Fruit fly (Drosophila melanogaster) whole organism, embryonic: ENCODE results near the gene fit.

Experiments
- Awh ChIP-seq: fragments of 200-800 bp; sonication (Bioruptor generic); IDR thresholded peaks from 2 replicates; pipeline ENCODE4, ENCODE4 v1.3.6; 2022; ENCODE audit warnings: missing biosample characterization, missing genetic modification characterization
- Bdp1 ChIP-seq: fragments of 200-800 bp; sonication (Bioruptor generic); optimal IDR thresholded peaks from 3 replicates; lab custom pipeline; 2016; ENCODE audit warnings: missing biosample characterization, missing genetic modification characterization
- Blimp-1 ChIP-seq: fragments of 200-800 bp; sonication (Bioruptor generic); optimal IDR thresholded peaks from 3 replicates; lab custom pipeline; 2018; ENCODE audit warnings: missing biosample characterization, missing genetic modification characterization, mild to moderate bottlenecking, moderate library complexity, missing genetic modification reagents
- BtbVII ChIP-seq: fragments of 200-800 bp; sonication (Bioruptor generic); optimal IDR thresholded peaks from 3 replicates; lab custom pipeline; 2017; ENCODE audit warnings: missing biosample characterization, mild to moderate bottlenecking, missing genetic modification characterization
- CG11247 ChIP-seq: fragments of 200-800 bp; sonication (Bioruptor generic); IDR thresholded peaks from 2 replicates; pipeline ENCODE4 v1.3.6; 2022; ENCODE audit warnings: missing biosample characterization, missing genetic modification characterization
- CG11456 ChIP-seq: fragments of 200-800 bp; sonication (Bioruptor generic); IDR thresholded peaks from 3 replicates; pipeline ENCODE4 v1.3.6; 2022; ENCODE audit warnings: missing biosample characterization, missing genetic modification characterization
- CG12071 ChIP-seq: fragments of 200-800 bp; sonication (Bioruptor generic); optimal IDR thresholded peaks from 3 replicates; lab custom pipeline; 2018; ENCODE audit warnings: missing biosample characterization, mild to moderate bottlenecking, missing genetic modification characterization
- CG12236 ChIP-seq: fragments of 200-800 bp; sonication (Bioruptor generic); optimal IDR thresholded peaks from 2 replicates; lab custom pipeline; 2016; ENCODE audit warnings: missing biosample characterization, missing genetic modification characterization
- CG14667 ChIP-seq: fragments of 200-800 bp; sonication (Bioruptor generic); IDR thresholded peaks from 2 replicates; pipeline ENCODE4 v1.3.6; 2022; ENCODE audit warnings: missing biosample characterization, missing genetic modification characterization
- CG14710 ChIP-seq: fragments of 200-800 bp; sonication (Bioruptor generic); optimal IDR thresholded peaks from 3 replicates; lab custom pipeline; 2019; ENCODE audit warnings: missing biosample characterization, mild to moderate bottlenecking, missing genetic modification characterization, moderate library complexity
- CG15696 ChIP-seq: fragments of 200-800 bp; sonication (Bioruptor generic); optimal IDR thresholded peaks from 2 replicates; lab custom pipeline; 2019; ENCODE audit warnings: missing biosample characterization, mild to moderate bottlenecking, missing genetic modification characterization, moderate library complexity
- CG2678 ChIP-seq: fragments of 200-800 bp; sonication (Bioruptor generic); optimal IDR thresholded peaks from 3 replicates; lab custom pipeline; 2019; ENCODE audit warnings: missing biosample characterization, mild to moderate bottlenecking, missing genetic modification characterization, moderate library complexity
- CG2712 ChIP-seq: fragments of 200-800 bp; optimal IDR thresholded peaks from 3 replicates; lab custom pipeline; 2019; ENCODE audit warnings: missing biosample characterization, mild to moderate bottlenecking, missing genetic modification characterization, moderate library complexity
- CG2889 ChIP-seq: fragments of 200-800 bp; sonication (Bioruptor generic); IDR thresholded peaks from 3 replicates; pipeline ENCODE4 v1.3.6; 2022; ENCODE audit warnings: missing biosample characterization, missing genetic modification characterization
- CG30431 ChIP-seq: fragments of 200-800 bp; sonication (Bioruptor generic); optimal IDR thresholded peaks from 2 replicates; lab custom pipeline; 2017; ENCODE audit warnings: missing biosample characterization, missing genetic modification characterization
- CG3281 ChIP-seq: fragments of 200-800 bp; sonication (Bioruptor generic); optimal IDR thresholded peaks from 3 replicates; lab custom pipeline; 2017; ENCODE audit warnings: missing biosample characterization, mild to moderate bottlenecking, missing genetic modification characterization
- CG33213 ChIP-seq: fragments of 200-800 bp; sonication (Bioruptor generic); optimal IDR thresholded peaks from 3 replicates; lab custom pipeline; 2016; ENCODE audit warnings: missing biosample characterization, missing genetic modification characterization
- CG34422 ChIP-seq: fragments of 200-800 bp; sonication (Bioruptor generic); IDR thresholded peaks from 3 replicates; pipeline ENCODE4 v1.3.6; 2022; ENCODE audit warnings: missing biosample characterization, missing genetic modification characterization
- CG6175 ChIP-seq: fragments of 200-800 bp; sonication (Bioruptor generic); IDR thresholded peaks from 3 replicates; pipeline ENCODE4 v1.3.6; 2022; ENCODE audit warnings: missing biosample characterization, missing genetic modification characterization
- CG6272 ChIP-seq: fragments of 200-800 bp; sonication (Bioruptor generic); IDR thresholded peaks from 2 replicates; pipeline ENCODE4 v1.3.6; 2022; ENCODE audit warnings: missing biosample characterization, missing genetic modification characterization
- CG6813 ChIP-seq: fragments of 200-800 bp; sonication (Bioruptor generic); optimal IDR thresholded peaks from 2 replicates; lab custom pipeline; 2017; ENCODE audit warnings: missing biosample characterization, missing genetic modification characterization, mild to moderate bottlenecking, moderate library complexity, missing genetic modification reagents
- CG7271 ChIP-seq: fragments of 200-800 bp; sonication (Bioruptor generic); optimal IDR thresholded peaks from 2 replicates; lab custom pipeline; 2018; ENCODE audit warnings: missing biosample characterization, mild to moderate bottlenecking, missing genetic modification characterization, moderate library complexity
- CG7556 ChIP-seq: fragments of 200-800 bp; sonication (Bioruptor generic); optimal IDR thresholded peaks from 2 replicates; lab custom pipeline; 2017; ENCODE audit warnings: missing biosample characterization, mild to moderate bottlenecking, missing genetic modification characterization
- CG8924 ChIP-seq: fragments of 200-800 bp; optimal IDR thresholded peaks from 3 replicates; lab custom pipeline; 2019; ENCODE audit warnings: missing biosample characterization, mild to moderate bottlenecking, missing genetic modification characterization, moderate library complexity
- CG9727 ChIP-seq: fragments of 200-800 bp; sonication (Bioruptor generic); optimal IDR thresholded peaks from 3 replicates; lab custom pipeline; 2017; ENCODE audit warnings: missing biosample characterization, mild to moderate bottlenecking, missing genetic modification characterization
- CG9817 ChIP-seq: fragments of 200-800 bp; sonication (Bioruptor generic); optimal IDR thresholded peaks from 2 replicates; lab custom pipeline; 2018; ENCODE audit warnings: missing biosample characterization, mild to moderate bottlenecking, missing genetic modification characterization, moderate library complexity
- Chrac-16 ChIP-seq: fragments of 200-800 bp; sonication (Bioruptor generic); optimal IDR thresholded peaks from 3 replicates; lab custom pipeline; 2016; ENCODE audit warnings: missing biosample characterization, missing genetic modification characterization
- Dbx ChIP-seq: fragments of 200-800 bp; sonication (Bioruptor generic); IDR thresholded peaks from 3 replicates; pipeline ENCODE4 v1.3.6; 2022; ENCODE audit warnings: missing biosample characterization, missing genetic modification characterization
- Deaf1 ChIP-seq: fragments of 200-800 bp; optimal IDR thresholded peaks from 3 replicates; lab custom pipeline; 2019; ENCODE audit warnings: missing biosample characterization, mild to moderate bottlenecking, missing genetic modification characterization, moderate library complexity
- Dek ChIP-seq: fragments of 200-800 bp; sonication (Bioruptor generic); optimal IDR thresholded peaks from 3 replicates; lab custom pipeline; 2019; ENCODE audit warnings: missing biosample characterization, mild to moderate bottlenecking, missing genetic modification characterization, moderate library complexity
- Dll ChIP-seq: fragments of 200-800 bp; sonication (Bioruptor generic); IDR thresholded peaks from 4 replicates; pipeline ENCODE4 v1.3.6; 2022; ENCODE audit warnings: missing biosample characterization, missing genetic modification characterization; ENCODE audit not compliant: partially characterized antibody
- HHEX ChIP-seq: fragments of 200-800 bp; sonication (Bioruptor generic); optimal IDR thresholded peaks from 3 replicates; lab custom pipeline; 2017; ENCODE audit warnings: missing biosample characterization, mild to moderate bottlenecking, missing genetic modification characterization, missing genetic modification reagents
- Hmx ChIP-seq: fragments of 200-800 bp; sonication (Bioruptor generic); optimal IDR thresholded peaks from 2 replicates; lab custom pipeline; 2016; ENCODE audit warnings: missing biosample characterization, missing genetic modification characterization
- Meics ChIP-seq: fragments of 200-800 bp; sonication (Bioruptor generic); optimal IDR thresholded peaks from 2 replicates; lab custom pipeline; 2017; ENCODE audit warnings: missing biosample characterization, mild to moderate bottlenecking, missing genetic modification characterization
- Mes4 ChIP-seq: fragments of 200-800 bp; sonication (Bioruptor generic); optimal IDR thresholded peaks from 2 replicates; lab custom pipeline; 2016; ENCODE audit warnings: missing biosample characterization, missing genetic modification characterization
- NC2α ChIP-seq: fragments of 200-800 bp; sonication (Bioruptor generic); optimal IDR thresholded peaks from 2 replicates; lab custom pipeline; 2016; ENCODE audit warnings: missing biosample characterization, missing genetic modification characterization
- NFAT ChIP-seq: fragments of 200-800 bp; sonication (Bioruptor generic); IDR thresholded peaks from 2 replicates; pipeline ENCODE4 v1.3.6; 2022; ENCODE audit warnings: missing biosample characterization, missing genetic modification characterization
- Oli ChIP-seq: fragments of 200-800 bp; sonication (Bioruptor generic); optimal IDR thresholded peaks from 2 replicates; lab custom pipeline; 2018; ENCODE audit warnings: missing biosample characterization, mild to moderate bottlenecking, missing genetic modification characterization, moderate library complexity
- Rfx ChIP-seq: fragments of 200-800 bp; sonication (Bioruptor generic); IDR thresholded peaks from 2 replicates; pipeline ENCODE4 v1.3.6; 2022; ENCODE audit warnings: missing biosample characterization, missing genetic modification characterization
- Rx ChIP-seq: fragments of 200-800 bp; sonication (Bioruptor generic); IDR thresholded peaks from 2 replicates; pipeline ENCODE4 v1.3.6; 2022; ENCODE audit warnings: missing biosample characterization, missing genetic modification characterization
- jigr1 ChIP-seq: fragments of 200-800 bp; sonication (Bioruptor generic); IDR thresholded peaks from 3 replicates; pipeline ENCODE4 v1.3.6; 2022; ENCODE audit warnings: missing biosample characterization, missing genetic modification characterization
- ken ChIP-seq: fragments of 200-800 bp; sonication (Bioruptor generic); IDR thresholded peaks from 3 replicates; pipeline ENCODE4 v1.3.6; 2022; ENCODE audit warnings: missing biosample characterization, missing genetic modification characterization
- lmd ChIP-seq: fragments of 200-800 bp; sonication (Bioruptor generic); IDR thresholded peaks from 2 replicates; pipeline ENCODE4 v1.3.6; 2022; ENCODE audit warnings: missing biosample characterization, missing genetic modification characterization
- luna ChIP-seq: fragments of 200-800 bp; sonication (Bioruptor generic); optimal IDR thresholded peaks from 2 replicates; lab custom pipeline; 2016; ENCODE audit warnings: missing biosample characterization, missing genetic modification characterization
- onecut ChIP-seq: fragments of 200-800 bp; sonication (Bioruptor generic); IDR thresholded peaks from 2 replicates; pipeline ENCODE4 v1.3.6; 2022; ENCODE audit warnings: missing biosample characterization, missing genetic modification characterization
- otp ChIP-seq: fragments of 200-800 bp; sonication (Bioruptor generic); IDR thresholded peaks from 3 replicates; pipeline ENCODE4, ENCODE4 v1.3.6; 2022; ENCODE audit warnings: missing biosample characterization, missing genetic modification characterization
- pfk ChIP-seq: fragments of 200-800 bp; sonication (Bioruptor generic); optimal IDR thresholded peaks from 2 replicates; lab custom pipeline; 2018; ENCODE audit warnings: missing biosample characterization, mild to moderate bottlenecking, missing genetic modification characterization, moderate library complexity
- schlank ChIP-seq: fragments of 200-800 bp; sonication (Bioruptor generic); optimal IDR thresholded peaks from 2 replicates; lab custom pipeline; 2018; ENCODE audit warnings: missing biosample characterization, mild to moderate bottlenecking, missing genetic modification characterization
- sim ChIP-seq: fragments of 200-800 bp; sonication (Bioruptor generic); IDR thresholded peaks from 2 replicates; pipeline ENCODE4 v1.3.6; 2022; ENCODE audit warnings: missing biosample characterization, missing genetic modification characterization
- stwl ChIP-seq: fragments of 200-800 bp; sonication (Bioruptor generic); optimal IDR thresholded peaks from 3 replicates; lab custom pipeline; 2018; ENCODE audit warnings: missing biosample characterization, mild to moderate bottlenecking, missing genetic modification characterization, moderate library complexity
- sug ChIP-seq: fragments of 200-800 bp; optimal IDR thresholded peaks from 2 replicates; lab custom pipeline; 2019; ENCODE audit warnings: missing biosample characterization, mild to moderate bottlenecking, missing genetic modification characterization, moderate library complexity
- unc-4 ChIP-seq: fragments of 200-800 bp; sonication (Bioruptor generic); IDR thresholded peaks from 2 replicates; pipeline ENCODE4 v1.3.6; 2022; ENCODE audit warnings: missing biosample characterization, missing genetic modification characterization; ENCODE audit not compliant: partially characterized antibody
- yki ChIP-seq: fragments of >200 bp; optimal IDR thresholded peaks from 3 replicates; lab custom pipeline; 2018

fit gene

DNA sequence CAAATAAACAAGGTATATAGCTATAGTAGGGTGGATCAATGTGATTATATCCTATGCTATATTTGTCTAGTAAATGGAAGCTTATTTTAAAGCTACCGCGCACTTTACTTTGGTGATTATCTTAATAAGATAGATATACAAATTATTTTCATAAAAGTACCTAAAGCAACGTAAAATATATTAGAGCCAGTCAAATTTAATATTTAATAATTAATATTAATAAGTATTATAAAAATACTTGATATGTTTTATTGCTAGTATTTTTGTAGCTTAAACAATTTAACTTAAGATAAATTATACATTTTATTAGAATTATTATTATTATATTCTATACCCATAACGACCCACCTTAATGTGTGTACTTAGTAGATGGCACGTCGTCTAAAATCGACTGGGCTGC is 44.6 kb downstream of the fit start (continued):
- TF ChIP-seq stwl (no peak), CG14710 (tag; lab: Kevin White, UChicago) (peak; percentile 37), jigr1 (GFP tag; lab: Robert Waterston, UW) (no peak), CG7556 (GFP tag; lab: Kevin White, UChicago) (no peak), sim (no peak), CG6272 (GFP tag; lab: Robert Waterston, UW) (no peak), CG9727 (GFP tag; lab: Kevin White, UChicago) (peak; percentile 13), Dek (tag; lab: Kevin White, UChicago) (no peak), Oli (tag; lab: Kevin White, UChicago) (peak; percentile 11), CG2678 (peak; percentile 73), pfk (GFP tag; lab: Kevin White, UChicago) (no peak), yki (lab: Kevin White, UChicago) (no peak), HHEX (peak; percentile 12), BtbVII (peak; percentile 33), lmd (no peak), luna (GFP tag; lab: Kevin White, UChicago) (no peak), Bdp1 (GFP tag; lab: Kevin White, UChicago) (no peak), CG30431 (no peak), CG33213 (no peak), Deaf1 (tag; lab: Kevin White, UChicago) (peak; percentile 10), CG8924 (peak; percentile 66), CG9817 (tag; lab: Kevin White, UChicago) (no peak), CG6813 (no peak), CG11456 (GFP tag; lab: Robert Waterston, UW) (no peak), unc-4 (GFP tag; lab: Robert Waterston, UW) (no peak), Hmx (GFP tag; lab: Kevin White, UChicago) (no peak), CG12236 (GFP tag; lab: Kevin White, UChicago) (no peak), CG2712 (tag; lab: Kevin White, UChicago) (peak; percentile 52), NC2α (GFP tag; lab: Kevin White, UChicago) (no peak), CG2889 (GFP tag; lab: Robert Waterston, UW) (no peak), CG7271 (tag; lab: Kevin White, UChicago) (no peak), CG3281 (GFP tag; lab: Kevin White, UChicago) (peak; percentile 54), CG6175 (GFP tag; lab: Robert Waterston, UW) (no peak), Mes4 (GFP tag; lab: Kevin White, UChicago) (no peak), onecut (GFP tag; lab: Robert Waterston, UW) (no peak), sug (tag; lab: Kevin White, UChicago) (no peak), schlank (tag; lab: Kevin White, UChicago) (no peak), ken (GFP tag; lab: Robert Waterston, UW) (no peak), Rx (GFP tag; lab: Robert Waterston, UW) (no peak), Dll (GFP tag; lab: Robert Waterston, UW) (no peak), Chrac-16 (GFP tag; lab: Kevin White, UChicago) (no peak), CG11247 (GFP tag; lab: Robert Waterston, UW) (no peak), Rfx (GFP tag; lab: Robert Waterston, UW) (no peak), CG15696 (tag; lab: Kevin White, UChicago) (no peak), Blimp-1 (peak; percentile 54), otp (GFP tag; lab: Robert Waterston, UW) (no peak), Dbx (GFP tag; lab: Robert Waterston, UW) (no peak), CG12071 (GFP tag; lab: Kevin White, UChicago) (no peak), CG14667 (GFP tag; lab: Robert Waterston, UW) (no peak), NFAT (GFP tag; lab: Robert Waterston, UW) (no peak), Awh (GFP tag; lab: Robert Waterston, UW) (no peak), Meics (GFP tag; lab: Kevin White, UChicago) (peak; percentile 33), CG34422 (GFP tag; lab: Robert Waterston, UW) (no peak)
